Fruit fly (Drosophila melanogaster) whole organism, embryonic: ENCODE results near the gene Spt7.

Source experiments
- Blimp-1 ChIP-seq: fragments of 200-800 bp; sonication (Bioruptor generic); optimal IDR thresholded peaks from 3 replicates; lab custom pipeline; 2018; ENCODE audit warnings: missing biosample characterization, missing genetic modification characterization, mild to moderate bottlenecking, moderate library complexity, missing genetic modification reagents
- CG11695 ChIP-seq: fragments of 200-800 bp; sonication (Bioruptor generic); IDR thresholded peaks from 3 replicates; pipeline ENCODE4 v1.3.6; 2022; ENCODE audit warnings: missing biosample characterization, missing genetic modification characterization
- CG11696 ChIP-seq: fragments of 200-800 bp; sonication (Bioruptor generic); IDR thresholded peaks from 2 replicates; pipeline ENCODE4 v1.3.6; 2022; ENCODE audit warnings: missing biosample characterization, missing genetic modification characterization
- CG12942 ChIP-seq: fragments of 200-800 bp; sonication (Bioruptor generic); optimal IDR thresholded peaks from 3 replicates; lab custom pipeline; 2016; ENCODE audit warnings: missing biosample characterization, missing genetic modification characterization
- CG13287 ChIP-seq: fragments of 200-800 bp; sonication (Bioruptor generic); IDR thresholded peaks from 2 replicates; pipeline ENCODE4 v1.3.6; 2022; ENCODE audit warnings: missing biosample characterization, missing genetic modification characterization; ENCODE audit not compliant: partially characterized antibody
- CG13296 ChIP-seq: fragments of 200-800 bp; sonication (Bioruptor generic); optimal IDR thresholded peaks from 3 replicates; lab custom pipeline; 2018; ENCODE audit warnings: missing biosample characterization, mild to moderate bottlenecking, missing genetic modification characterization
- CG13424 ChIP-seq: fragments of 200-800 bp; sonication (Bioruptor generic); optimal IDR thresholded peaks from 2 replicates; lab custom pipeline; 2019; ENCODE audit warnings: missing biosample characterization, mild to moderate bottlenecking, missing genetic modification characterization, moderate library complexity
- CG13894 ChIP-seq: fragments of 200-800 bp; sonication (Bioruptor generic); optimal IDR thresholded peaks from 3 replicates; lab custom pipeline; 2018; ENCODE audit warnings: missing biosample characterization, mild to moderate bottlenecking, missing genetic modification characterization, moderate library complexity
- CG17359 ChIP-seq: fragments of 200-800 bp; sonication (Bioruptor generic); optimal IDR thresholded peaks from 3 replicates; lab custom pipeline; 2018; ENCODE audit warnings: missing biosample characterization, mild to moderate bottlenecking, missing genetic modification characterization, moderate library complexity
- CG17612 ChIP-seq: fragments of 200-800 bp; sonication (Bioruptor generic); IDR thresholded peaks from 2 replicates; pipeline ENCODE4 v1.3.6; 2022; ENCODE audit warnings: missing biosample characterization, missing genetic modification characterization
- CG18764 ChIP-seq: fragments of 200-800 bp; sonication (Bioruptor generic); optimal IDR thresholded peaks from 3 replicates; lab custom pipeline; 2016; ENCODE audit warnings: missing biosample characterization, missing genetic modification characterization
- CG30403 ChIP-seq: fragments of 200-800 bp; sonication (Bioruptor generic); optimal IDR thresholded peaks from 3 replicates; lab custom pipeline; 2016; ENCODE audit warnings: missing biosample characterization, missing genetic modification characterization
- CG3281 ChIP-seq: fragments of 200-800 bp; sonication (Bioruptor generic); optimal IDR thresholded peaks from 3 replicates; lab custom pipeline; 2017; ENCODE audit warnings: missing biosample characterization, mild to moderate bottlenecking, missing genetic modification characterization
- CG3407 ChIP-seq: fragments of 200-800 bp; sonication (Bioruptor generic); optimal IDR thresholded peaks from 2 replicates; lab custom pipeline; 2018; ENCODE audit warnings: missing biosample characterization, mild to moderate bottlenecking, missing genetic modification characterization
- CG3995 ChIP-seq: fragments of 200-800 bp; sonication (Bioruptor generic); optimal IDR thresholded peaks from 3 replicates; lab custom pipeline; 2016; ENCODE audit warnings: missing biosample characterization, missing genetic modification characterization
- CG6689 ChIP-seq: fragments of 200-800 bp; sonication (Bioruptor generic); IDR thresholded peaks from 2 replicates; pipeline ENCODE4 v1.3.6; 2022; ENCODE audit warnings: missing biosample characterization, missing genetic modification characterization
- CG7839 ChIP-seq: fragments of 200-800 bp; sonication (Bioruptor generic); optimal IDR thresholded peaks from 3 replicates; lab custom pipeline; 2018; ENCODE audit warnings: missing biosample characterization, mild to moderate bottlenecking, missing genetic modification characterization, moderate library complexity
- CG7963 ChIP-seq: fragments of 200-800 bp; sonication (Bioruptor generic); IDR thresholded peaks from 3 replicates; pipeline ENCODE4 v1.3.6; 2022; ENCODE audit warnings: missing biosample characterization, missing genetic modification characterization; ENCODE audit not compliant: partially characterized antibody
- CG9215 ChIP-seq: fragments of 200-800 bp; sonication (Bioruptor generic); IDR thresholded peaks from 2 replicates; pipeline ENCODE4 v1.3.6; 2022; ENCODE audit warnings: missing biosample characterization, missing genetic modification characterization
- CG9437 ChIP-seq: fragments of 200-800 bp; sonication (Bioruptor generic); optimal IDR thresholded peaks from 2 replicates; lab custom pipeline; 2018; ENCODE audit warnings: missing biosample characterization, mild to moderate bottlenecking, missing genetic modification characterization
- CG9817 ChIP-seq: fragments of 200-800 bp; sonication (Bioruptor generic); optimal IDR thresholded peaks from 2 replicates; lab custom pipeline; 2018; ENCODE audit warnings: missing biosample characterization, mild to moderate bottlenecking, missing genetic modification characterization, moderate library complexity
- Dp ChIP-seq: fragments of 200-800 bp; sonication (Bioruptor generic); optimal IDR thresholded peaks from 2 replicates; lab custom pipeline; 2018; ENCODE audit warnings: missing biosample characterization, mild to moderate bottlenecking, missing genetic modification characterization, moderate library complexity
- Dref ChIP-seq: fragments of 200-800 bp; sonication (Bioruptor generic); IDR thresholded peaks from 2 replicates; pipeline ENCODE4 v1.3.6; 2022; ENCODE audit warnings: missing biosample characterization, missing genetic modification characterization
- Ets65A ChIP-seq: fragments of 200-800 bp; sonication (Bioruptor generic); peaks from one replicate; lab custom pipeline; 2016; ENCODE audit warnings: missing biosample characterization, missing genetic modification characterization
- Hr51 ChIP-seq, 2 experiments: fragments of 200-800 bp; sonication (Bioruptor generic); optimal IDR thresholded peaks; 2 replicates in 1 of 2; 3 replicates in 1 of 2; lab custom pipeline; 2016 to 2018; ENCODE audit warnings: missing biosample characterization in 2 of 2, missing genetic modification characterization in 2 of 2, mild to moderate bottlenecking in 1 of 2, moderate library complexity in 1 of 2
- MBD-R2 ChIP-seq: fragments of 200-800 bp; sonication (Bioruptor generic); IDR thresholded peaks from 2 replicates; pipeline ENCODE4 v1.3.6; 2022; ENCODE audit warnings: missing biosample characterization, missing genetic modification characterization
- MESR4 ChIP-seq: fragments of 200-800 bp; sonication (Bioruptor generic); optimal IDR thresholded peaks from 2 replicates; lab custom pipeline; 2018; ENCODE audit warnings: missing biosample characterization, mild to moderate bottlenecking, missing genetic modification characterization, moderate library complexity
- Med ChIP-seq: fragments of 200-800 bp; sonication (Bioruptor generic); peaks from one replicate; lab custom pipeline; 2016; ENCODE audit warnings: missing biosample characterization, missing genetic modification characterization, mild to moderate bottlenecking, inconsistent platforms, moderate library complexity
- Ravus ChIP-seq: fragments of 200-800 bp; sonication (Bioruptor generic); IDR thresholded peaks from 2 replicates; pipeline ENCODE4 v1.3.6; 2022; ENCODE audit warnings: missing biosample characterization, missing genetic modification characterization
- Scr ChIP-seq: fragments of 200-800 bp; sonication (Bioruptor generic); IDR thresholded peaks from 2 replicates; pipeline ENCODE4 v1.3.6; 2022; ENCODE audit warnings: missing biosample characterization, missing genetic modification characterization; ENCODE audit not compliant: partially characterized antibody
- Sin3A ChIP-seq: fragments of >200 bp; optimal IDR thresholded peaks from 2 replicates; lab custom pipeline; 2018
- Taf1 ChIP-seq: fragments of 200-800 bp; sonication (Bioruptor generic); IDR thresholded peaks from 2 replicates; pipeline ENCODE4 v1.3.6; 2022; ENCODE audit warnings: missing biosample characterization, missing genetic modification characterization
- cg ChIP-seq: fragments of 200-800 bp; sonication (Bioruptor generic); optimal IDR thresholded peaks from 3 replicates; lab custom pipeline; 2019; ENCODE audit warnings: missing biosample characterization, mild to moderate bottlenecking, missing genetic modification characterization, moderate library complexity
- chn ChIP-seq: fragments of 200-800 bp; sonication (Bioruptor generic); optimal IDR thresholded peaks from 2 replicates; lab custom pipeline; 2016; ENCODE audit warnings: missing biosample characterization, missing genetic modification characterization
- danr ChIP-seq: fragments of 200-800 bp; sonication (Bioruptor generic); IDR thresholded peaks from 2 replicates; pipeline ENCODE4 v1.3.6; 2022; ENCODE audit warnings: missing biosample characterization, missing genetic modification characterization
- dpn ChIP-seq, 2 experiments: fragments of 200-800 bp; sonication (Bioruptor generic); optimal IDR thresholded peaks; 3 replicates each; lab custom pipeline; 2016; ENCODE audit warnings: missing biosample characterization in 2 of 2, missing genetic modification characterization in 2 of 2
- gfzf ChIP-seq: fragments of 200-800 bp; sonication (Bioruptor generic); optimal IDR thresholded peaks from 2 replicates; lab custom pipeline; 2016; ENCODE audit warnings: missing biosample characterization, mild to moderate bottlenecking, missing genetic modification characterization, moderate library complexity
- kni ChIP-seq: fragments of 200-800 bp; sonication (Bioruptor generic); optimal IDR thresholded peaks from 3 replicates; lab custom pipeline; 2017; ENCODE audit warnings: mild to moderate bottlenecking, missing biosample characterization, missing genetic modification reagents, missing genetic modification characterization
- nom ChIP-seq: fragments of 200-800 bp; sonication (Bioruptor generic); optimal IDR thresholded peaks from 2 replicates; lab custom pipeline; 2017; ENCODE audit warnings: missing biosample characterization, missing genetic modification characterization, mild to moderate bottlenecking, moderate library complexity, missing genetic modification reagents
- phol ChIP-seq: fragments of 200-800 bp; sonication (Bioruptor generic); optimal IDR thresholded peaks from 3 replicates; lab custom pipeline; 2018; ENCODE audit warnings: missing biosample characterization, mild to moderate bottlenecking, missing genetic modification characterization, moderate library complexity
- pzg ChIP-seq: fragments of 200-800 bp; sonication (Bioruptor generic); optimal IDR thresholded peaks from 3 replicates; lab custom pipeline; 2018; ENCODE audit warnings: missing biosample characterization, mild to moderate bottlenecking, missing genetic modification characterization, moderate library complexity
- sc ChIP-seq, 3 experiments: fragments of >200 bp in 2 of 3; fragments of 200-800 bp in 1 of 3; sonication (Bioruptor generic) in 1 of 3; optimal IDR thresholded peaks; 2 replicates in 2 of 3; 3 replicates in 1 of 3; lab custom pipeline; 2017; ENCODE audit warnings: mild to moderate bottlenecking in 1 of 3, missing biosample characterization in 1 of 3, missing genetic modification characterization in 1 of 3, missing genetic modification reagents in 1 of 3
- sd ChIP-seq: fragments of 200-800 bp; sonication (Bioruptor generic); optimal IDR thresholded peaks from 3 replicates; lab custom pipeline; 2018; ENCODE audit warnings: missing biosample characterization, mild to moderate bottlenecking, missing genetic modification characterization, moderate library complexity
- shn ChIP-seq: fragments of 200-800 bp; sonication (Bioruptor generic); optimal IDR thresholded peaks from 3 replicates; lab custom pipeline; 2016; ENCODE audit warnings: missing biosample characterization, missing genetic modification characterization
- trem ChIP-seq: fragments of 200-800 bp; optimal IDR thresholded peaks from 3 replicates; lab custom pipeline; 2019; ENCODE audit warnings: missing biosample characterization, mild to moderate bottlenecking, missing genetic modification characterization, moderate library complexity
- usp ChIP-seq: fragments of >200 bp; optimal IDR thresholded peaks from 2 replicates; lab custom pipeline; 2017; ENCODE audit warnings: missing biosample characterization, missing genetic modification characterization
- zen ChIP-seq: fragments of 200-800 bp; sonication (Bioruptor generic); optimal IDR thresholded peaks from 3 replicates; lab custom pipeline; 2018; ENCODE audit warnings: missing biosample characterization, mild to moderate bottlenecking, missing genetic modification characterization, moderate library complexity

Gene Spt7

dm6 chrX:17856458-17857277 lies 6.4 kb downstream of the Spt7 start, which contains the start of gene Srx (continued):
- TF ChIP-seq phol (tag; lab: Kevin White, UChicago) (peak; percentile 29), MBD-R2 (GFP tag; lab: Robert Waterston, UW) (peak; percentile 33; the same call in 1 of the 2 replicates), usp (GFP tag; lab: Kevin White, UChicago) (no peak), CG18764 (no peak), CG7839 (tag; lab: Kevin White, UChicago) (peak; percentile 24), sd (tag; lab: Kevin White, UChicago) (no peak), zen (tag; lab: Kevin White, UChicago) (no peak), CG9215 (peak; percentile 37; the same call in 1 of the 2 replicates), CG3995 (GFP tag; lab: Kevin White, UChicago) (no peak), Blimp-1 (peak; percentile 29), CG30403 (GFP tag; lab: Kevin White, UChicago) (peak; percentile 28), CG9437 (peak; percentile 41), kni (GFP tag; lab: Kevin White, UChicago) (no peak), chn (no peak), CG17612 (GFP tag; lab: Robert Waterston, UW) (no peak), danr (GFP tag; lab: Robert Waterston, UW) (no peak), CG11696 (GFP tag; lab: Robert Waterston, UW) (no peak), nom (GFP tag; lab: Kevin White, UChicago) (peak; percentile 37), Med (GFP tag; lab: Kevin White, UChicago) (peak; percentile 50), CG3281 (peak; percentile 7), CG7963 (GFP tag; lab: Robert Waterston, UW) (no peak), CG13287 (GFP tag; lab: Robert Waterston, UW) (peak; percentile 14; the same call in 1 of the 2 replicates), pzg (peak; percentile 52), sc (optimal IDR thresholded peaks at IDR 0.05; lab: Kevin White, UChicago) (no peak), sc (GFP tag; optimal IDR thresholded peaks at IDR 0.05; lab: Kevin White, UChicago) (no peak), Hr51 (GFP tag; optimal IDR thresholded peaks at IDR 0.05; lab: Kevin White, UChicago) (peak in 1 of 2 experiments; percentile 25), CG3407 (no peak), CG17359 (tag; lab: Kevin White, UChicago) (peak; percentile 19), MESR4 (GFP tag; lab: Kevin White, UChicago) (peak; percentile 23), Scr (GFP tag; lab: Robert Waterston, UW) (peak; percentile 26; the same call in 1 of the 2 replicates), CG13424 (peak; percentile 44), gfzf (GFP tag; lab: Kevin White, UChicago) (peak; percentile 2), CG12942 (GFP tag; lab: Kevin White, UChicago) (no peak), Sin3A (lab: Kevin White, UChicago) (peak; percentile 11), CG9817 (peak; percentile 54), cg (peak; percentile 69), CG13894 (no peak), CG11695 (GFP tag; lab: Robert Waterston, UW) (no peak), trem (tag; lab: Kevin White, UChicago) (peak; percentile 66), shn (GFP tag; lab: Kevin White, UChicago) (peak; percentile 15), Taf1 (GFP tag; lab: Robert Waterston, UW) (no peak), Dp (peak; percentile 86), CG13296 (GFP tag; lab: Kevin White, UChicago) (peak; percentile 25), CG6689 (no peak), dpn (GFP tag; optimal IDR thresholded peaks at IDR 0.05; lab: Kevin White, UChicago) (peak in 1 of 2 experiments; percentile 33), Ravus (GFP tag; lab: Robert Waterston, UW) (no peak), Dref (GFP tag; lab: Robert Waterston, UW) (peak; percentile 35; the same call in 1 of the 2 replicates), Ets65A (GFP tag; lab: Kevin White, UChicago) (peak; percentile 68)
